Fruit fly (Drosophila melanogaster) whole organism, pupa: ENCODE data around the gene CG7739.

Experiments used
- CG14655 ChIP-seq: fragments of 200-800 bp; sonication (Bioruptor generic); optimal IDR thresholded peaks from 3 replicates; lab custom pipeline; 2017; ENCODE audit warnings: mild to moderate bottlenecking, missing biosample characterization, missing genetic modification reagents, missing genetic modification characterization
- CG17806 ChIP-seq: fragments of 200-800 bp; sonication (Bioruptor generic); optimal IDR thresholded peaks from 2 replicates; lab custom pipeline; 2018; ENCODE audit warnings: missing biosample characterization, mild to moderate bottlenecking, missing genetic modification characterization, moderate library complexity
- CG32121 ChIP-seq: fragments of 200-800 bp; sonication (Bioruptor generic); IDR thresholded peaks from 2 replicates; pipeline ENCODE4 v1.3.6; 2022; ENCODE audit warnings: missing biosample characterization, missing genetic modification characterization
- CG34367 ChIP-seq: fragments of 200-800 bp; sonication (Bioruptor generic); optimal IDR thresholded peaks from 2 replicates; lab custom pipeline; 2018; ENCODE audit warnings: missing biosample characterization, mild to moderate bottlenecking, missing genetic modification characterization
- CG8159 ChIP-seq: fragments of 200-800 bp; sonication (Bioruptor generic); optimal IDR thresholded peaks from 3 replicates; lab custom pipeline; 2018; ENCODE audit warnings: missing biosample characterization, mild to moderate bottlenecking, missing genetic modification characterization, moderate library complexity
- CG8301 ChIP-seq: fragments of 200-800 bp; sonication (Bioruptor generic); optimal IDR thresholded peaks from 2 replicates; lab custom pipeline; 2018; ENCODE audit warnings: missing biosample characterization, mild to moderate bottlenecking, missing genetic modification characterization
- CG9948 ChIP-seq: fragments of 200-800 bp; sonication (Bioruptor generic); optimal IDR thresholded peaks from 2 replicates; lab custom pipeline; 2018; ENCODE audit warnings: missing biosample characterization, mild to moderate bottlenecking, missing genetic modification characterization, moderate library complexity
- D1 ChIP-seq: fragments of 200-800 bp; sonication (Bioruptor generic); optimal IDR thresholded peaks from 2 replicates; lab custom pipeline; 2018; ENCODE audit warnings: missing biosample characterization, mild to moderate bottlenecking, missing genetic modification characterization, moderate library complexity
- EcR ChIP-seq: fragments of 200-800 bp; sonication (Bioruptor generic); optimal IDR thresholded peaks from 3 replicates; lab custom pipeline; 2019; ENCODE audit warnings: missing biosample characterization, missing genetic modification characterization, mild to moderate bottlenecking, moderate library complexity, missing genetic modification reagents
- Ets98B ChIP-seq: fragments of 200-800 bp; sonication (Bioruptor generic); IDR thresholded peaks from 2 replicates; pipeline ENCODE4 v1.3.6; 2022; ENCODE audit warnings: missing biosample characterization, missing genetic modification characterization
- Pif1A ChIP-seq: fragments of 200-800 bp; sonication (Bioruptor generic); optimal IDR thresholded peaks from 3 replicates; lab custom pipeline; 2016; ENCODE audit warnings: missing biosample characterization, missing genetic modification characterization
- Pif1B ChIP-seq: fragments of 200-800 bp; sonication (Bioruptor generic); optimal IDR thresholded peaks from 3 replicates; lab custom pipeline; 2016; ENCODE audit warnings: missing biosample characterization, missing genetic modification characterization
- Snoo ChIP-seq: fragments of 200-800 bp; sonication (Bioruptor generic); optimal IDR thresholded peaks from 3 replicates; lab custom pipeline; 2017; ENCODE audit warnings: missing biosample characterization, mild to moderate bottlenecking, missing genetic modification characterization, inconsistent platforms
- fd96Ca ChIP-seq: fragments of 200-800 bp; sonication (Bioruptor generic); IDR thresholded peaks from 3 replicates; pipeline ENCODE4 v1.3.6; 2022; ENCODE audit warnings: missing biosample characterization, missing genetic modification characterization

dm6 chr3L:15513264-15513663 lies 49.6 kb downstream of the CG7739 start:
- no peak for TF ChIP-seq CG8301 (tag; lab: Kevin White, UChicago)
- no peak for TF ChIP-seq fd96Ca (GFP tag; lab: Robert Waterston, UW)
- TF ChIP-seq D1 = no peak
- TF ChIP-seq CG17806 = no peak
- TF ChIP-seq EcR (GFP tag; lab: Kevin White, UChicago) = no peak
- TF ChIP-seq CG32121 (GFP tag; lab: Robert Waterston, UW) = no peak
- TF ChIP-seq CG34367 (tag; lab: Kevin White, UChicago) = no peak
- no peak for TF ChIP-seq Pif1B (GFP tag; lab: Kevin White, UChicago)
- no peak for TF ChIP-seq CG9948 (tag; lab: Kevin White, UChicago)
- TF ChIP-seq Pif1A = no peak
- no peak for TF ChIP-seq CG14655 (GFP tag; lab: Kevin White, UChicago)
- TF ChIP-seq Ets98B (GFP tag; lab: Robert Waterston, UW) = no peak
- TF ChIP-seq Snoo (tag; lab: Kevin White, UChicago) = no peak
- no peak for TF ChIP-seq CG8159 (tag; lab: Kevin White, UChicago)
